Fruit fly (Drosophila melanogaster): ENCODE measurements around the gene Cht5.

- no peak for TF ChIP-seq CG8478 (optimal IDR thresholded peaks at IDR 0.05)
- no peak for TF ChIP-seq CTCF (optimal IDR thresholded peaks at IDR 0.05)
These were observed 47.7 kb downstream of the Cht5 start for dm6 chr3R:13815022-13815440.

Data from S2 (cell line).